Worm (Caenorhabditis elegans): ENCODE measurements around the gene cyb-3.

ce11 chrV:15445437-15445836 lies 49.9 kb downstream of the cyb-3 start, which contains the start of gene srh-239:
- TF ChIP-seq fkh-10 (GFP tag; optimal IDR thresholded peaks at IDR 0.05) (no peak), nhr-28 (tag; optimal IDR thresholded peaks at IDR 0.05) (no peak), unc-62 (GFP tag; optimal IDR thresholded peaks at IDR 0.05) (no peak), sptf-1 (tag; optimal IDR thresholded peaks at IDR 0.05) (no peak), nhr-76 (tag; optimal IDR thresholded peaks at IDR 0.05) (no peak), elt-3 (tag; optimal IDR thresholded peaks at IDR 0.05) (no peak), ceh-82 (tag; optimal IDR thresholded peaks at IDR 0.05) (no peak), ztf-11 (tag; optimal IDR thresholded peaks at IDR 0.05) (no peak), tlp-1 (tag; optimal IDR thresholded peaks at IDR 0.05) (no peak), nhr-77 (tag; optimal IDR thresholded peaks at IDR 0.05) (no peak), fkh-8 (tag; optimal IDR thresholded peaks at IDR 0.05) (no peak), ama-1 (optimal IDR thresholded peaks at IDR 0.05) (no peak), dsc-1 (tag; optimal IDR thresholded peaks at IDR 0.05) (no peak)
